Fruit fly (Drosophila melanogaster) whole organism, prepupa: ENCODE results near the gene CG3526.

ENCODE experiments used
- Blimp-1 ChIP-seq: fragments of 200-800 bp; sonication (Bioruptor generic); optimal IDR thresholded peaks from 3 replicates; lab custom pipeline; 2017; ENCODE audit warnings: missing biosample characterization, missing genetic modification characterization, mild to moderate bottlenecking, moderate library complexity, missing genetic modification reagents
- CG16779 ChIP-seq: fragments of 200-800 bp; sonication (Bioruptor generic); optimal IDR thresholded peaks from 3 replicates; lab custom pipeline; 2017; ENCODE audit warnings: missing biosample characterization, mild to moderate bottlenecking, missing genetic modification characterization
- Met ChIP-seq: fragments of 200-800 bp; sonication (Bioruptor generic); optimal IDR thresholded peaks from 3 replicates; lab custom pipeline; 2016; ENCODE audit warnings: missing biosample characterization, missing genetic modification characterization
- Sox15 ChIP-seq: fragments of 200-800 bp; sonication (Bioruptor generic); optimal IDR thresholded peaks from 3 replicates; lab custom pipeline; 2016; ENCODE audit warnings: missing biosample characterization, missing genetic modification characterization
- dac ChIP-seq: fragments of 200-800 bp; sonication (Bioruptor generic); optimal IDR thresholded peaks from 2 replicates; lab custom pipeline; 2017; ENCODE audit warnings: missing biosample characterization, mild to moderate bottlenecking, missing genetic modification characterization
- ss ChIP-seq, 2 experiments: fragments of 200-800 bp; sonication (Bioruptor generic); optimal IDR thresholded peaks; 2 replicates in 1 of 2; 3 replicates in 1 of 2; lab custom pipeline; 2017 to 2018; ENCODE audit warnings: mild to moderate bottlenecking in 2 of 2, missing biosample characterization in 2 of 2, missing genetic modification characterization in 2 of 2, moderate library complexity in 1 of 2
- topi ChIP-seq: fragments of 200-800 bp; sonication (Bioruptor generic); optimal IDR thresholded peaks from 3 replicates; lab custom pipeline; 2016; ENCODE audit warnings: missing biosample characterization, missing genetic modification characterization

dm6 chrX:2907105-2907694 lies 16.6 kb downstream of the CG3526 start:
- TF ChIP-seq CG16779 (tag; lab: Kevin White, UChicago) (no peak), dac (GFP tag; lab: Kevin White, UChicago) (no peak), ss (GFP tag; optimal IDR thresholded peaks at IDR 0.05; lab: Kevin White, UChicago) (no peak), topi (peak; percentile 49), Sox15 (GFP tag; lab: Kevin White, UChicago) (peak; percentile 24), Blimp-1 (GFP tag; lab: Kevin White, UChicago) (no peak), Met (GFP tag; lab: Kevin White, UChicago) (peak; percentile 43)
